Fruit fly (Drosophila melanogaster): ENCODE results near the gene cutlet.

Gene cutlet

dm6 chr2L:3712949-3713416, 1.4 kb upstream of the cutlet start, which contains the start of the genes CG31955 and CG2818 (continued):
- no peak for TF ChIP-seq CG7928 (GFP tag; optimal IDR thresholded peaks at IDR 0.05)
- peak; percentile 9 for TF ChIP-seq Meics (GFP tag; optimal IDR thresholded peaks at IDR 0.05)
- TF ChIP-seq CG12155 (GFP tag; optimal IDR thresholded peaks at IDR 0.05): peak; percentile 9
- no peak for TF ChIP-seq CG32772 (GFP tag; IDR thresholded peaks at IDR 0.05)
- TF ChIP-seq Vsx1 (GFP tag; optimal IDR thresholded peaks at IDR 0.05): no peak
- TF ChIP-seq CG11560 (tag; IDR thresholded peaks at IDR 0.05): no peak
- no peak for TF ChIP-seq gro (GFP tag; optimal IDR thresholded peaks at IDR 0.05)
- TF ChIP-seq CoRest (tag; optimal IDR thresholded peaks at IDR 0.05): peak; percentile 47
- peak; percentile 48 for TF ChIP-seq CG13424 (tag; optimal IDR thresholded peaks at IDR 0.05)
- peak; percentile 42 for TF ChIP-seq Hsf (GFP tag; optimal IDR thresholded peaks at IDR 0.05)
- TF ChIP-seq ewg (GFP tag; optimal IDR thresholded peaks at IDR 0.05): no peak
- TF ChIP-seq gsb (GFP tag; IDR thresholded peaks at IDR 0.05): no peak
- TF ChIP-seq Drgx (GFP tag; IDR thresholded peaks at IDR 0.05): no peak
- TF ChIP-seq Max (GFP tag; optimal IDR thresholded peaks at IDR 0.05): peak; percentile 8
- TF ChIP-seq bab2 (GFP tag; optimal IDR thresholded peaks at IDR 0.05): no peak
- TF ChIP-seq CG34376 (GFP tag; optimal IDR thresholded peaks at IDR 0.05): no peak
- peak; percentile 75 for TF ChIP-seq lilli (GFP tag; optimal IDR thresholded peaks at IDR 0.05)
- no peak for TF ChIP-seq CG1832 (GFP tag; optimal IDR thresholded peaks at IDR 0.05)
- TF ChIP-seq sc (optimal IDR thresholded peaks at IDR 0.05): no peak
- no peak for TF ChIP-seq sc (GFP tag; optimal IDR thresholded peaks at IDR 0.05)
- no peak for TF ChIP-seq CG11085 (GFP tag; IDR thresholded peaks at IDR 0.05)
- no peak for TF ChIP-seq CG2199 (GFP tag; IDR thresholded peaks at IDR 0.05)
- peak; percentile 84 for TF ChIP-seq CG13287 (GFP tag; IDR thresholded peaks at IDR 0.05; ENCODE audit: partially characterized antibody)
- peak; percentile 6 for TF ChIP-seq CG13624 (GFP tag; optimal IDR thresholded peaks at IDR 0.05)
- TF ChIP-seq Dll (GFP tag; IDR thresholded peaks at IDR 0.05; ENCODE audit: partially characterized antibody): peak; percentile 82
- TF ChIP-seq otp (GFP tag; IDR thresholded peaks at IDR 0.05): no peak
- TF ChIP-seq CG8359 (GFP tag; optimal IDR thresholded peaks at IDR 0.05; ENCODE audit: borderline replicate concordance): no peak
- no peak for TF ChIP-seq ara (GFP tag; IDR thresholded peaks at IDR 0.05)
- no peak for TF ChIP-seq Fer2 (tag; optimal IDR thresholded peaks at IDR 0.05)
- TF ChIP-seq NC2β (GFP tag; optimal IDR thresholded peaks at IDR 0.05): peak; percentile 3
- no peak for TF ChIP-seq zfh1 (GFP tag; IDR thresholded peaks at IDR 0.05)
- TF ChIP-seq ci (GFP tag; IDR thresholded peaks at IDR 0.05): no peak
- peak; percentile 81 for TF ChIP-seq CG34224 (GFP tag; IDR thresholded peaks at IDR 0.05; ENCODE audit: partially characterized antibody)
- TF ChIP-seq CG31388 (GFP tag; optimal IDR thresholded peaks at IDR 0.05): no peak
- TF ChIP-seq Chrac-16 (GFP tag; optimal IDR thresholded peaks at IDR 0.05): no peak
- peak; percentile 38 for TF ChIP-seq Sin3A (optimal IDR thresholded peaks at IDR 0.05)
- TF ChIP-seq rib (GFP tag; IDR thresholded peaks at IDR 0.05): no peak
- peak; percentile 1 for TF ChIP-seq az2 (GFP tag; optimal IDR thresholded peaks at IDR 0.05)
- TF ChIP-seq Ada2b (GFP tag; IDR thresholded peaks at IDR 0.05): no peak
- TF ChIP-seq Atf-2 (GFP tag; optimal IDR thresholded peaks at IDR 0.05): no peak
- TF ChIP-seq ash1 (GFP tag; optimal IDR thresholded peaks at IDR 0.05): no peak
- TF ChIP-seq CG6791 (GFP tag; IDR thresholded peaks at IDR 0.05; ENCODE audit: partially characterized antibody): no peak
- peak; percentile 93 for TF ChIP-seq CG2116 (GFP tag; optimal IDR thresholded peaks at IDR 0.05)
- TF ChIP-seq slp2 (GFP tag; optimal IDR thresholded peaks at IDR 0.05): no peak
- no peak for TF ChIP-seq fd3F (GFP tag; optimal IDR thresholded peaks at IDR 0.05)
- TF ChIP-seq HmgZ (tag; optimal IDR thresholded peaks at IDR 0.05): peak; percentile 30
- no peak for TF ChIP-seq CG32532 (GFP tag; IDR thresholded peaks at IDR 0.05)
- TF ChIP-seq CG4424 (GFP tag; optimal IDR thresholded peaks at IDR 0.05): no peak
- TF ChIP-seq zf30C (GFP tag; optimal IDR thresholded peaks at IDR 0.05): no peak
- TF ChIP-seq crp (GFP tag; optimal IDR thresholded peaks at IDR 0.05): peak; percentile 71 to 96
- no peak for TF ChIP-seq tap (tag; optimal IDR thresholded peaks at IDR 0.05)
- no peak for TF ChIP-seq CG7963 (GFP tag; IDR thresholded peaks at IDR 0.05; ENCODE audit: partially characterized antibody)

Data from whole organism, embryonic.